Fruit fly (Drosophila melanogaster): ENCODE results near the gene lili.

DNA sequence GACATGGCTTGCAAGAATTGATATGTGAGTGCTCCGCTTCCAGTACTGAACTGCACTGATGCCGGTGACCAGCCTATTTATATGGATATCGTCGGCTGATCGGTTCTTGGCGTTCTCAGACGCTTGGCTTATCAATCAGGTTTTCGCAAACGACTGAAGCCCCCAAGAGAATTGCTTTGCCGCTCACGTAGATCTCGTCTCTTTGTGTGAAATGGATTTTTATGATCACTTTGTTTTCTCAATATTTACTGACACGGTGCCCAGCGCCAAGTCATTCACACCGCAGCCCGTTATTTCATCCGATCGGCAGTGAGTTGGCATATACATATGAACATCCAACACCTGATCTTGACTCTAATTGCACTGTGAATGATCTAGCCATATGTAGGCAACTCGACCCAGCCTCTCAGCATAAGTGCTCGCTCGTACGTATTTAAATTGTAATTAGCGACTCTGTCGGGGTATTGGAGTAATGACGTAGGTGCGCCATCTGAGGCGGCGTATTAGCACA, 46.6 kb upstream of the lili start, which contains the start of gene CG13639:
- TF ChIP-seq h (optimal IDR thresholded peaks at IDR 0.05) (no peak), insv (optimal IDR thresholded peaks at IDR 0.05) (no peak), psq (optimal IDR thresholded peaks at IDR 0.05) (no peak), Sin3A (optimal IDR thresholded peaks at IDR 0.05) (no peak), ttk (optimal IDR thresholded peaks at IDR 0.05) (no peak)

Measured in Kc167 (cell line).